Worm (Caenorhabditis elegans): Measurements from ENCODE around the gene ccnk-1.

ce11 chrV:14640071-14640470, 27.7 kb downstream of the ccnk-1 start, which contains the start of gene F43D2.7:
- TF ChIP-seq lsy-2 (tag; optimal IDR thresholded peaks at IDR 0.05) (no peak), ets-5 (GFP tag; IDR thresholded peaks at IDR 0.05) (no peak), ztf-4 (tag; optimal IDR thresholded peaks at IDR 0.05) (no peak), snpc-4 (tag; optimal IDR thresholded peaks at IDR 0.05) (no peak), nhr-11 (tag; optimal IDR thresholded peaks at IDR 0.05) (no peak)

All from whole organism, L1 larva.